Fruit fly (Drosophila melanogaster) whole organism, pupa: ENCODE measurements around the gene ppk27.

Experiments
- CG12605 ChIP-seq: fragments of 200-800 bp; sonication (Bioruptor generic); IDR thresholded peaks from 2 replicates; pipeline ENCODE4 v1.3.6; 2022; ENCODE audit warnings: missing biosample characterization, missing genetic modification characterization
- CG15710 ChIP-seq: fragments of 200-800 bp; sonication (Bioruptor generic); optimal IDR thresholded peaks from 2 replicates; lab custom pipeline; 2018; ENCODE audit warnings: missing biosample characterization, mild to moderate bottlenecking, missing genetic modification characterization, moderate library complexity
- CG17806 ChIP-seq: fragments of 200-800 bp; sonication (Bioruptor generic); optimal IDR thresholded peaks from 2 replicates; lab custom pipeline; 2018; ENCODE audit warnings: missing biosample characterization, mild to moderate bottlenecking, missing genetic modification characterization, moderate library complexity
- CG8301 ChIP-seq: fragments of 200-800 bp; sonication (Bioruptor generic); optimal IDR thresholded peaks from 2 replicates; lab custom pipeline; 2018; ENCODE audit warnings: missing biosample characterization, mild to moderate bottlenecking, missing genetic modification characterization
- D1 ChIP-seq: fragments of 200-800 bp; sonication (Bioruptor generic); optimal IDR thresholded peaks from 2 replicates; lab custom pipeline; 2018; ENCODE audit warnings: missing biosample characterization, mild to moderate bottlenecking, missing genetic modification characterization, moderate library complexity
- EcR ChIP-seq: fragments of 200-800 bp; sonication (Bioruptor generic); optimal IDR thresholded peaks from 3 replicates; lab custom pipeline; 2019; ENCODE audit warnings: missing biosample characterization, missing genetic modification characterization, mild to moderate bottlenecking, moderate library complexity, missing genetic modification reagents
- Pif1A ChIP-seq: fragments of 200-800 bp; sonication (Bioruptor generic); optimal IDR thresholded peaks from 3 replicates; lab custom pipeline; 2016; ENCODE audit warnings: missing biosample characterization, missing genetic modification characterization
- Pif1B ChIP-seq: fragments of 200-800 bp; sonication (Bioruptor generic); optimal IDR thresholded peaks from 3 replicates; lab custom pipeline; 2016; ENCODE audit warnings: missing biosample characterization, missing genetic modification characterization
- gl ChIP-seq: fragments of 200-800 bp; sonication (Bioruptor generic); optimal IDR thresholded peaks from 2 replicates; lab custom pipeline; 2018; ENCODE audit warnings: missing biosample characterization, mild to moderate bottlenecking, missing genetic modification characterization

dm6 chr3L:3758603-3759002 lies 3.6 kb upstream of the ppk27 start:
- TF ChIP-seq Pif1A (GFP tag; lab: Kevin White, UChicago), result no peak
- no peak for TF ChIP-seq CG17806 (tag; lab: Kevin White, UChicago)
- no peak for TF ChIP-seq CG15710 (tag; lab: Kevin White, UChicago)
- TF ChIP-seq EcR, result no peak
- TF ChIP-seq D1, result no peak
- no peak for TF ChIP-seq gl (tag; lab: Kevin White, UChicago)
- no peak for TF ChIP-seq Pif1B (GFP tag; lab: Kevin White, UChicago)
- TF ChIP-seq CG8301 (tag; lab: Kevin White, UChicago), result no peak
- TF ChIP-seq CG12605, result no peak
